Fruit fly (Drosophila melanogaster) whole organism, adult: Measurements from ENCODE around the gene Nrx-IV.

Experiments
- CG11617 ChIP-seq: fragments of 200-800 bp; sonication (Bioruptor generic); optimal IDR thresholded peaks from 2 replicates; lab custom pipeline; 2017; ENCODE audit warnings: mild to moderate bottlenecking, missing biosample characterization, missing genetic modification reagents, missing genetic modification characterization
- CG12768 ChIP-seq: fragments of 200-800 bp; sonication (Bioruptor generic); optimal IDR thresholded peaks from 2 replicates; lab custom pipeline; 2017; ENCODE audit warnings: missing biosample characterization, missing genetic modification characterization, mild to moderate bottlenecking, moderate library complexity, missing genetic modification reagents
- CG14711 ChIP-seq: fragments of 200-800 bp; sonication (Bioruptor generic); optimal IDR thresholded peaks from 2 replicates; lab custom pipeline; 2018; ENCODE audit warnings: missing biosample characterization, mild to moderate bottlenecking, missing genetic modification characterization, moderate library complexity
- CG1620 ChIP-seq: fragments of 200-800 bp; sonication (Bioruptor generic); optimal IDR thresholded peaks from 2 replicates; lab custom pipeline; 2016; ENCODE audit warnings: missing biosample characterization, missing genetic modification characterization
- CG33017 ChIP-seq: fragments of 200-800 bp; sonication (Bioruptor generic); optimal IDR thresholded peaks from 2 replicates; lab custom pipeline; 2018; ENCODE audit warnings: missing biosample characterization, mild to moderate bottlenecking, missing genetic modification characterization, moderate library complexity
- CG5204 ChIP-seq: fragments of 200-800 bp; sonication (Bioruptor generic); optimal IDR thresholded peaks from 2 replicates; lab custom pipeline; 2016; ENCODE audit warnings: missing biosample characterization, missing genetic modification characterization
- CG7045 ChIP-seq: fragments of 200-800 bp; sonication (Bioruptor generic); optimal IDR thresholded peaks from 2 replicates; lab custom pipeline; 2017; ENCODE audit warnings: missing biosample characterization, mild to moderate bottlenecking, missing genetic modification characterization
- CG7101 ChIP-seq: fragments of 200-800 bp; sonication (Bioruptor generic); optimal IDR thresholded peaks from 2 replicates; lab custom pipeline; 2018; ENCODE audit warnings: missing biosample characterization, mild to moderate bottlenecking, missing genetic modification characterization, moderate library complexity
- Clk ChIP-seq: fragments of 200-800 bp; sonication (Bioruptor generic); optimal IDR thresholded peaks from 2 replicates; lab custom pipeline; 2017; ENCODE audit warnings: missing biosample characterization, missing genetic modification characterization
- Crg-1 ChIP-seq: fragments of 200-800 bp; sonication (Bioruptor generic); optimal IDR thresholded peaks from 2 replicates; lab custom pipeline; 2016; ENCODE audit warnings: missing biosample characterization, missing genetic modification characterization
- Hr96 ChIP-seq: fragments of 200-800 bp; sonication (Bioruptor generic); optimal IDR thresholded peaks from 2 replicates; lab custom pipeline; 2016; ENCODE audit warnings: missing biosample characterization, missing genetic modification characterization
- Mnt ChIP-seq: fragments of 200-800 bp; sonication (Bioruptor generic); optimal IDR thresholded peaks from 2 replicates; lab custom pipeline; 2016; ENCODE audit warnings: missing biosample characterization, mild to moderate bottlenecking, missing genetic modification characterization
- bab1 ChIP-seq: fragments of 200-800 bp; sonication (Bioruptor generic); optimal IDR thresholded peaks from 3 replicates; lab custom pipeline; 2019; ENCODE audit warnings: missing biosample characterization, mild to moderate bottlenecking, missing genetic modification characterization, moderate library complexity
- cic ChIP-seq: fragments of 200-800 bp; sonication (Bioruptor generic); optimal IDR thresholded peaks from 2 replicates; lab custom pipeline; 2017; ENCODE audit warnings: missing biosample characterization, mild to moderate bottlenecking, missing genetic modification characterization, moderate library complexity
- cnc ChIP-seq, 2 experiments: fragments of >200 bp; optimal IDR thresholded peaks; 2 replicates each; lab custom pipeline; 2017
- kay ChIP-seq: fragments of 200-800 bp; sonication (Bioruptor generic); peaks from one replicate; lab custom pipeline; 2016; ENCODE audit warnings: missing biosample characterization, missing genetic modification characterization, borderline replicate concordance
- ovo ChIP-seq: fragments of 200-800 bp; sonication (Bioruptor generic); optimal IDR thresholded peaks from 2 replicates; lab custom pipeline; 2016; ENCODE audit warnings: missing biosample characterization, missing genetic modification characterization
- pad ChIP-seq: fragments of 200-800 bp; sonication (Bioruptor generic); optimal IDR thresholded peaks from 3 replicates; lab custom pipeline; 2017; ENCODE audit warnings: missing biosample characterization, missing genetic modification characterization, mild to moderate bottlenecking, moderate library complexity, missing genetic modification reagents
- tj ChIP-seq: fragments of 200-800 bp; sonication (Bioruptor generic); optimal IDR thresholded peaks from 3 replicates; lab custom pipeline; 2017; ENCODE audit warnings: missing biosample characterization, mild to moderate bottlenecking, missing genetic modification characterization, moderate library complexity
- toe ChIP-seq: fragments of 200-800 bp; sonication (Bioruptor generic); optimal IDR thresholded peaks from 2 replicates; lab custom pipeline; 2016; ENCODE audit warnings: missing biosample characterization, missing genetic modification characterization

The Nrx-IV gene

DNA sequence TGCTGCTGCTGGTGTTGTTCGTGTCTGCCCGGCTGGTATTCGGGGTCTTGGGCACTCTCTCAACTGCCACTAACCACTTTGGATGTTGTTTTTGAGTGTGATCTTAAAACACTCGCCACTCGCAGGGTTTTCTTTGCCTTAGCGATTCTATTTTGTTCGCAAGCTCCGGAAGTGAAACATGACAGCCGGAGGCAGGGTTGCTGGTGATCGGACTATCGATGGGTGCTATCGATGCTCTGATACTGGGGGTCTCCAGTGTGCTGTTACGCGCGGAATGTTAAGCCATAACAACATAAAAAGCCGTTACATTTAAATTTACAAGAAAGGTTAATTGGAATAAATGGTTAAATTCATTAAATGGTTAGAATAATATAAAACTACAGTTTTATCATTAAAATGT, 21.3 kb upstream of the Nrx-IV start, which contains the start of gene yps:
TSS of gene yps (minus strand) at position 176 of the 400 bp plus-strand sequence.
- TF ChIP-seq Mnt (GFP tag; lab: Kevin White, UChicago) (peak; percentile 96), pad (peak; percentile 88), CG12768 (peak; percentile 93), ovo (peak; percentile 93), cic (GFP tag; lab: Kevin White, UChicago) (peak; percentile 82), CG33017 (peak; percentile 88), Hr96 (peak; percentile 93), bab1 (GFP tag; lab: Kevin White, UChicago) (peak; percentile 96), kay (GFP tag; lab: Kevin White, UChicago) (no peak), Clk (peak; percentile 80), CG7045 (peak; percentile 96), tj (GFP tag; lab: Kevin White, UChicago) (peak; percentile 76), CG7101 (tag; lab: Kevin White, UChicago) (peak; percentile 97), CG14711 (tag; lab: Kevin White, UChicago) (peak; percentile 85), toe (GFP tag; lab: Kevin White, UChicago) (no peak), cnc (optimal IDR thresholded peaks at IDR 0.05; lab: Kevin White, UChicago) (no peak), CG5204 (no peak), Crg-1 (GFP tag; lab: Kevin White, UChicago) (peak; percentile 96), CG11617 (GFP tag; lab: Kevin White, UChicago) (peak; percentile 96), CG1620 (GFP tag; lab: Kevin White, UChicago) (peak; percentile 95)

DNA sequence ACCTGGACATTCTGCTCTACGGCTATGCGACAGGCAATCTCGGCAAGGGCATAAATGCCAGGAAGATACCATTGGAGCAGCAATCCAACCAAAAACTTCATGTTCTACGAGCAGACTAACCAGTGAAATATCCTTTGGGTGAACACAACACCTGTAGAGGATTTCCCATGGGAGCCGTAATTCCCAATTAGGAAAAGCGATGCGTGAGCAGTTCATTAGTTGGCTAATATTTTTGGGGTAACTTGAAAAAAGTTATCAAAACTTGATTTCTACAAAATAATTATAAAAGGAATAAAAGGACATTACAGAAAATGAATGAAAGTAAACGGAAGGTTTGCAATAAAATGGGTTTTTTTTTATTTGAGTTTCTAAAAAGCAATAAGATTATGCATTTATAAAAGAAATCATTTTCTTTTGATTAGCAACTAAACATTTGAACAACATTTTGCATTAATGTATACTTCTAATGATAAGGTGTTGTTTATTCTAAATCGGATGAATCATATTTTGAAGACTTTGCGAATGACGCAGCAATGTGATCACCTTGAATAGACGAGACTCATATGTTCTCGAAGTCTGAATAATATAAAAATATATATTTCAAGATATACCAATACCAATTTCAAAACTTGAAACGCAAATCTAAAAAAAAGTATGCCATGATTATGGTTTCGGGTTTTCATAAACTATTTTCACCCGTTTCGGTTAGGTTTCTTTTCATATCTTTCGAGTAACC, 18.9 kb upstream of the Nrx-IV start, which contains the start of the genes Ir68b and CG34241:
TSS of gene Ir68b (minus strand) at position 101 of the 736 bp plus-strand sequence.
TSS of gene CG34241 (plus strand) at position 686 of the 736 bp plus-strand sequence.
- TF ChIP-seq Clk (no peak), CG12768 (no peak), Mnt (GFP tag; lab: Kevin White, UChicago) (no peak), CG11617 (GFP tag; lab: Kevin White, UChicago) (no peak), CG7101 (tag; lab: Kevin White, UChicago) (no peak)

DNA sequence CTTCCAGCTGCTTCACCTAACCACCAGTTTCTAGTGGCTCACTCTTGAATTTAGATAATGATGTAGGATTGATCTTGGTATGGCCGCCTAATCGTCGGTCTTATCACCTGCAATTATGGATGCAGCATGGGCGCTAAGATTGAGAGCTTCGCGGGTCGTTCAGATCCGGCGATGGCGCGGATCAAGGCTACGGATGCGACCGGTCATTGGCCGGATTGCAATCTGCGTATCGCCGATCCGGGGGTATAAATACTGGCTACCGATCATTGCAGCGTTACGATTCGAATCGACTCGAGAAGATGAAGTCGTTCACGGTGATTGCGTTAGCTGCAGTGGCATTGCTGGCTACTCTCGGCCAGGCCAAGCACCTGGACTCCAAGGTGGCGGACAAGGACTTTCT, 17.2 kb upstream of the Nrx-IV start, which contains the start of gene Lsp2:
TSS of gene Lsp2 (plus strand) at position 283 of the 400 bp plus-strand sequence.
- TF ChIP-seq tj (GFP tag; lab: Kevin White, UChicago) (no peak), cnc (optimal IDR thresholded peaks at IDR 0.05; lab: Kevin White, UChicago) (no peak), Crg-1 (GFP tag; lab: Kevin White, UChicago) (no peak), CG1620 (GFP tag; lab: Kevin White, UChicago) (no peak), Mnt (GFP tag; lab: Kevin White, UChicago) (no peak), Hr96 (no peak), kay (GFP tag; lab: Kevin White, UChicago) (no peak), CG5204 (no peak), bab1 (GFP tag; lab: Kevin White, UChicago) (no peak), CG14711 (tag; lab: Kevin White, UChicago) (no peak), Clk (no peak), CG7045 (no peak), CG7101 (tag; lab: Kevin White, UChicago) (no peak), ovo (no peak), pad (no peak), cic (GFP tag; lab: Kevin White, UChicago) (no peak), CG11617 (GFP tag; lab: Kevin White, UChicago) (no peak), CG12768 (no peak), toe (GFP tag; lab: Kevin White, UChicago) (no peak)

DNA sequence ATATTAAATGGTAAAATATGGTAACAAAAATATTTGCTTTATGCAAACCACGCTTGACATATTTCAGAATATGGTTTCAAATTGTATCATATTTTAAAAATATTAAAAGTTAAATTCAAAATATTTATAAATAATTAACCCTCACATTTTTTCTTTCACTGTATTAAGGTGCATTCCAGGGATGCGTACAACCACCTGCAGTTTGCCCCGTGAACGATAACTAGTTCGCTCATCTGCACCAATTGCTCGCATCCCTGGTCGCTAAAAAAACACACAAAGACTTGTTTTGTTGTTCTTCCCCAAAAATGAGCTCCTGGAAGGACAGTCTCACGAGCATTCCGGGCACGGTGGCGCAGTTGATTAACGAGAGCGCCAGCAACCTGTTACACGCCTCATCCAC, 14.4 kb upstream of the Nrx-IV start, which contains the start of gene DEF8:
TSS of gene DEF8 (plus strand) at position 229 of the 400 bp plus-strand sequence.
- TF ChIP-seq toe (GFP tag; lab: Kevin White, UChicago) (peak; percentile 71), cnc (optimal IDR thresholded peaks at IDR 0.05; lab: Kevin White, UChicago) (no peak), ovo (peak; percentile 47), CG7045 (peak; percentile 69), CG12768 (peak; percentile 60), Hr96 (peak; percentile 55), Mnt (GFP tag; lab: Kevin White, UChicago) (peak; percentile 60), CG14711 (tag; lab: Kevin White, UChicago) (peak; percentile 85), CG1620 (GFP tag; lab: Kevin White, UChicago) (peak; percentile 71), pad (peak; percentile 48), kay (GFP tag; lab: Kevin White, UChicago) (no peak), CG7101 (tag; lab: Kevin White, UChicago) (peak; percentile 77), Crg-1 (GFP tag; lab: Kevin White, UChicago) (peak; percentile 36), CG33017 (peak; percentile 63), bab1 (GFP tag; lab: Kevin White, UChicago) (peak; percentile 80), Clk (peak; percentile 46), tj (GFP tag; lab: Kevin White, UChicago) (peak; percentile 49), CG5204 (no peak), CG11617 (GFP tag; lab: Kevin White, UChicago) (peak; percentile 84), cic (GFP tag; lab: Kevin White, UChicago) (no peak)

DNA sequence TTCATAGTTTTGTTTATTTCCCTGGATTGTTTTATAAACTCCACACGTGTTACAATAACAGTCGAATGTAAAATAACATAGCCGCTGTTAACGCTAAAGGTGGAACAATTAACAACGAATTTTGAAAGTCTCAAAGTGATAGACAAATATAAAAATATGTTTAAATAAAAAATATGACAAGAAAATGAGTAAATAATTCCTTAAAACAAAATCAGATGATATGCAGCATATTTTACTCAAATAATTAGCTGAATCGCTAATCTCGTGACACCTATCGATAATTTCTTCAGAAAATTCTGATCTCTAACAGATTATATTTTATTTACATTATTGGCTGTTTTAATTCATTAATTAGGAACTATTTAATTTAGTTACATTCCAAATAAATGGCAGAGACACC, 9.7 kb upstream of the Nrx-IV start, which contains the start of the genes CG5645 and Atg12:
TSS of gene CG5645 (minus strand) at position 77 of the 400 bp plus-strand sequence.
TSS of gene Atg12 (plus strand) at position 338 of the 400 bp plus-strand sequence.
- TF ChIP-seq Clk (peak; percentile 1), cic (GFP tag; lab: Kevin White, UChicago) (no peak), CG12768 (peak; percentile 67), CG7045 (peak; percentile 74), ovo (no peak), cnc (optimal IDR thresholded peaks at IDR 0.05; lab: Kevin White, UChicago) (no peak), CG11617 (GFP tag; lab: Kevin White, UChicago) (peak; percentile 68), CG1620 (GFP tag; lab: Kevin White, UChicago) (peak; percentile 51), kay (GFP tag; lab: Kevin White, UChicago) (no peak), Crg-1 (GFP tag; lab: Kevin White, UChicago) (no peak), toe (GFP tag; lab: Kevin White, UChicago) (peak; percentile 50), CG33017 (peak; percentile 55), bab1 (GFP tag; lab: Kevin White, UChicago) (peak; percentile 93), CG14711 (tag; lab: Kevin White, UChicago) (peak; percentile 84), Hr96 (peak; percentile 24), CG7101 (tag; lab: Kevin White, UChicago) (peak; percentile 83), tj (GFP tag; lab: Kevin White, UChicago) (peak; percentile 46), CG5204 (no peak), Mnt (GFP tag; lab: Kevin White, UChicago) (peak; percentile 75), pad (peak; percentile 4)
